Worm (Caenorhabditis elegans) whole organism, L1 larva: ENCODE results near the gene dgtr-1.

Experiments used
- C04F5.9 ChIP-seq: sonication (generic microtip); optimal IDR thresholded peaks from 2 replicates; lab custom pipeline; 2016; ENCODE audit warnings: missing genetic modification characterization, missing compliant biosample characterization
- F16B12.6 ChIP-seq: fragments of 150-350 bp; optimal IDR thresholded peaks from 2 replicates; lab custom pipeline; 2014; ENCODE audit warnings: missing biosample characterization, missing genetic modification characterization
- Y116A8C.19 ChIP-seq: sonication (generic microtip); optimal IDR thresholded peaks from 2 replicates; lab custom pipeline; 2016; ENCODE audit warnings: missing compliant biosample characterization, missing genetic modification characterization, borderline replicate concordance
- aha-1 ChIP-seq: fragments of 150-350 bp; optimal IDR thresholded peaks from 2 replicates; lab custom pipeline; 2014; ENCODE audit warnings: missing biosample characterization, missing genetic modification characterization
- aly-2 ChIP-seq: fragments of 150-350 bp; optimal IDR thresholded peaks from 2 replicates; lab custom pipeline; 2014; ENCODE audit warnings: missing biosample characterization, missing genetic modification characterization
- ama-1 ChIP-seq: fragments of 150-350 bp; optimal IDR thresholded peaks from 2 replicates; lab custom pipeline; 2014
- ceh-8 ChIP-seq: fragments of 200-800 bp; sonication (Bioruptor generic); optimal IDR thresholded peaks from 2 replicates; lab custom pipeline; 2018; ENCODE audit warnings: mild to moderate bottlenecking, missing genetic modification characterization, moderate library complexity, missing compliant biosample characterization
- ceh-82 ChIP-seq, 3 experiments: fragments of 150-350 bp in 1 of 3; sonication (generic microtip) in 2 of 3; optimal IDR thresholded peaks; 2 replicates each; lab custom pipeline; 2014 to 2017; ENCODE audit warnings: missing biosample characterization in 3 of 3, missing genetic modification characterization in 3 of 3
- ces-1 ChIP-seq: fragments of 150-350 bp; optimal IDR thresholded peaks from 2 replicates; lab custom pipeline; 2014; ENCODE audit warnings: missing biosample characterization, missing genetic modification reagents, missing genetic modification characterization
- dpl-1 ChIP-seq, 3 experiments: fragments of 150-350 bp in 2 of 3; sonication (generic microtip) in 1 of 3; optimal IDR thresholded peaks; 2 replicates each; lab custom pipeline; 2014 to 2017; ENCODE audit warnings: missing biosample characterization in 3 of 3, missing genetic modification characterization in 3 of 3, missing genetic modification reagents in 3 of 3
- dsc-1 ChIP-seq: sonication (generic microtip); optimal IDR thresholded peaks from 2 replicates; lab custom pipeline; 2016; ENCODE audit warnings: mild to moderate bottlenecking, missing genetic modification characterization, missing compliant biosample characterization
- efl-1 ChIP-seq, 4 experiments: fragments of 150-350 bp; optimal IDR thresholded peaks in 3 of 4; peaks in 1 of 4; 1 replicate in 1 of 4; 2 replicates in 3 of 4; lab custom pipeline; 2014; ENCODE audit warnings: missing biosample characterization in 2 of 4, missing genetic modification characterization in 2 of 4, missing genetic modification reagents in 2 of 4
- efl-3 ChIP-seq: fragments of 200-800 bp; sonication (Bioruptor generic); optimal IDR thresholded peaks from 2 replicates; lab custom pipeline; 2018; ENCODE audit warnings: mild to moderate bottlenecking, missing genetic modification characterization, missing compliant biosample characterization
- egl-27 ChIP-seq, 2 experiments: fragments of 150-350 bp in 1 of 2; sonication (generic microtip); optimal IDR thresholded peaks; 3 replicates each; lab custom pipeline; 2017 to 2018; ENCODE audit warnings: missing biosample characterization in 2 of 2, missing genetic modification characterization in 2 of 2, missing genetic modification reagents in 2 of 2
- elt-2 ChIP-seq: sonication (generic microtip); optimal IDR thresholded peaks from 2 replicates; lab custom pipeline; 2016; ENCODE audit warnings: missing genetic modification characterization, mild to moderate bottlenecking, inconsistent platforms, missing compliant biosample characterization, missing genetic modification reagents
- elt-3 ChIP-seq, 6 experiments: fragments of 150-350 bp in 1 of 6; sonication (generic microtip); optimal IDR thresholded peaks; 2 replicates each; lab custom pipeline; 2017 to 2018; ENCODE audit warnings: missing biosample characterization in 6 of 6, missing genetic modification characterization in 6 of 6, inconsistent platforms in 1 of 6
- ets-5 ChIP-seq: fragments of 200-800 bp; sonication (Bioruptor generic); IDR thresholded peaks from 2 replicates; pipeline ENCODE4 v1.3.6; 2022; ENCODE audit warnings: missing genetic modification characterization, missing compliant biosample characterization
- fkh-10 ChIP-seq: sonication (generic microtip); optimal IDR thresholded peaks from 2 replicates; lab custom pipeline; 2017; ENCODE audit warnings: missing biosample characterization, missing genetic modification reagents, missing genetic modification characterization
- fkh-4 ChIP-seq: sonication (generic microtip); optimal IDR thresholded peaks from 2 replicates; lab custom pipeline; 2016; ENCODE audit warnings: missing compliant biosample characterization, missing genetic modification characterization, borderline replicate concordance
- fkh-8 ChIP-seq: sonication (generic microtip); optimal IDR thresholded peaks from 2 replicates; lab custom pipeline; 2016; ENCODE audit warnings: mild to moderate bottlenecking, missing genetic modification characterization, missing compliant biosample characterization
- fos-1 ChIP-seq: fragments of 150-350 bp; optimal IDR thresholded peaks from 2 replicates; lab custom pipeline; 2014; ENCODE audit warnings: missing biosample characterization, missing genetic modification characterization
- hlh-17 ChIP-seq: fragments of 200-800 bp; sonication (Bioruptor generic); optimal IDR thresholded peaks from 2 replicates; lab custom pipeline; 2018; ENCODE audit warnings: missing genetic modification characterization, mild to moderate bottlenecking, missing compliant biosample characterization, moderate library complexity, borderline replicate concordance
- isw-1 ChIP-seq: fragments of 200-800 bp; sonication (Bioruptor generic); IDR thresholded peaks from 2 replicates; pipeline ENCODE4 v1.3.6; 2022; ENCODE audit warnings: missing genetic modification characterization, missing compliant biosample characterization
- lin-13 ChIP-seq: fragments of 150-350 bp; optimal IDR thresholded peaks from 2 replicates; lab custom pipeline; 2014; ENCODE audit warnings: missing biosample characterization, missing genetic modification reagents, missing genetic modification characterization
- lin-15B ChIP-seq: fragments of 150-350 bp; sonication (generic microtip); optimal IDR thresholded peaks from 3 replicates; lab custom pipeline; 2014; ENCODE audit warnings: missing biosample characterization, missing genetic modification characterization
- lsy-2 ChIP-seq, 2 experiments: fragments of 150-350 bp; optimal IDR thresholded peaks; 2 replicates each; lab custom pipeline; 2014; ENCODE audit warnings: missing biosample characterization in 2 of 2, missing genetic modification characterization in 2 of 2
- mef-2 ChIP-seq: fragments of 150-350 bp; optimal IDR thresholded peaks from 2 replicates; lab custom pipeline; 2014; ENCODE audit warnings: missing biosample characterization, missing genetic modification characterization
- mep-1 ChIP-seq: fragments of 150-350 bp; optimal IDR thresholded peaks from 2 replicates; lab custom pipeline; 2014; ENCODE audit warnings: missing biosample characterization, missing genetic modification characterization
- nhr-11 ChIP-seq: fragments of 150-350 bp; optimal IDR thresholded peaks from 2 replicates; lab custom pipeline; 2014; ENCODE audit warnings: missing biosample characterization, missing genetic modification characterization
- nhr-12 ChIP-seq: sonication (generic microtip); optimal IDR thresholded peaks from 2 replicates; lab custom pipeline; 2017; ENCODE audit warnings: missing biosample characterization, missing genetic modification characterization
- nhr-28 ChIP-seq: fragments of 150-350 bp; optimal IDR thresholded peaks from 2 replicates; lab custom pipeline; 2014; ENCODE audit warnings: missing biosample characterization, missing genetic modification characterization
- nhr-71 ChIP-seq: sonication (generic microtip); optimal IDR thresholded peaks from 2 replicates; lab custom pipeline; 2016; ENCODE audit warnings: mild to moderate bottlenecking, missing genetic modification characterization, moderate library complexity, missing compliant biosample characterization
- nhr-85 ChIP-seq: sonication (generic microtip); peaks from one replicate; lab custom pipeline; 2016; ENCODE audit warnings: missing genetic modification characterization, inconsistent platforms, missing compliant biosample characterization
- pag-3 ChIP-seq: sonication (generic microtip); optimal IDR thresholded peaks from 2 replicates; lab custom pipeline; 2017; ENCODE audit warnings: missing genetic modification characterization, mild to moderate bottlenecking, missing compliant biosample characterization, antibody characterized with exemption, borderline replicate concordance; ENCODE audit not compliant: insufficient read depth
- pax-3 ChIP-seq: fragments of 200-800 bp; sonication (Bioruptor generic); optimal IDR thresholded peaks from 2 replicates; lab custom pipeline; 2018; ENCODE audit warnings: mild to moderate bottlenecking, missing genetic modification characterization, moderate library complexity, missing compliant biosample characterization
- snpc-4 ChIP-seq: fragments of 150-350 bp; optimal IDR thresholded peaks from 2 replicates; lab custom pipeline; 2014; ENCODE audit warnings: missing biosample characterization, missing genetic modification characterization
- snu-23 ChIP-seq: sonication (generic microtip); optimal IDR thresholded peaks from 2 replicates; lab custom pipeline; 2016; ENCODE audit warnings: missing genetic modification characterization, missing compliant biosample characterization
- sox-4 ChIP-seq: sonication (generic microtip); optimal IDR thresholded peaks from 2 replicates; lab custom pipeline; 2016; ENCODE audit warnings: missing genetic modification characterization, missing compliant biosample characterization
- sptf-1 ChIP-seq: fragments of 150-350 bp; optimal IDR thresholded peaks from 2 replicates; lab custom pipeline; 2014; ENCODE audit warnings: missing biosample characterization, missing genetic modification characterization
- swsn-7 ChIP-seq: sonication (generic microtip); optimal IDR thresholded peaks from 2 replicates; lab custom pipeline; 2016; ENCODE audit warnings: missing genetic modification characterization, missing compliant biosample characterization
- tlp-1 ChIP-seq: fragments of 150-350 bp; optimal IDR thresholded peaks from 2 replicates; lab custom pipeline; 2014; ENCODE audit warnings: missing biosample characterization, missing genetic modification characterization
- unc-130 ChIP-seq: fragments of 150-350 bp; optimal IDR thresholded peaks from 2 replicates; lab custom pipeline; 2017; ENCODE audit warnings: missing biosample characterization, missing genetic modification characterization, inconsistent platforms
- unc-86 ChIP-seq: sonication (generic microtip); optimal IDR thresholded peaks from 2 replicates; lab custom pipeline; 2016; ENCODE audit warnings: missing genetic modification characterization, missing compliant biosample characterization
- vab-15 ChIP-seq: sonication (generic microtip); optimal IDR thresholded peaks from 2 replicates; lab custom pipeline; 2017; ENCODE audit warnings: missing genotype, mild to moderate bottlenecking, missing genetic modification characterization, missing compliant biosample characterization
- xbp-1 ChIP-seq: sonication (generic microtip); optimal IDR thresholded peaks from 2 replicates; lab custom pipeline; 2016; ENCODE audit warnings: missing genetic modification characterization, missing compliant biosample characterization
- ztf-11 ChIP-seq, 2 experiments: sonication (generic microtip); optimal IDR thresholded peaks; 2 replicates each; lab custom pipeline; 2016 to 2017; ENCODE audit warnings: missing genetic modification characterization in 2 of 2, missing biosample characterization in 1 of 2, missing compliant biosample characterization in 1 of 2

Gene dgtr-1

DNA sequence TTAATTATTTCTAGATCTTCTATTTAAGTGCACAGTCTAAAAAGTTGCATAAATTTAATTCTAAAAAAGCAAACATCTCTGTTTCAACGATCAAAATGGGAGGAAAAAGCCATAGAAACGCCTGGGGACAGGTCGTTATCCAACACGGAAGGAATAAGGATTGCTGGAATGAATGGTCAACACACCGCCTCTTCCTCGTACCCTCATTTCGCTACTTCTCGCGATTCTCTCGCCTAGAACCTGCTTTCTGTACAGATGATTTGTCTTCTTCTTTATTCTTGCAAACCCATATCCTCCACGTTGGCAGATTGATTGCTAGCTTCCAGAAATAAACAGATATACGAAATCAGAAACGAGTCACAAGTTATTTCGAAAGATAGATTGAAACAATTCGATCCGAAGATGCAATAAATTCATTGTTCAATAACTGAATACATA lies 18.0 kb downstream of the dgtr-1 start, which contains the start of gene dpy-11 (continued):
- TF ChIP-seq nhr-28 (tag; lab: Kevin White, UChicago) (no peak), tlp-1 (no peak), C04F5.9 (tag; lab: Kevin White, UChicago) (no peak), pax-3 (no peak), F16B12.6 (no peak), lsy-2 (tag; optimal IDR thresholded peaks at IDR 0.05; lab: Kevin White, UChicago) (no peak), ztf-11 (tag; optimal IDR thresholded peaks at IDR 0.05; lab: Kevin White, UChicago) (no peak), nhr-85 (peak; percentile 70), lin-15B (no peak), ets-5 (GFP tag; lab: Robert Waterston, UW) (no peak)

DNA sequence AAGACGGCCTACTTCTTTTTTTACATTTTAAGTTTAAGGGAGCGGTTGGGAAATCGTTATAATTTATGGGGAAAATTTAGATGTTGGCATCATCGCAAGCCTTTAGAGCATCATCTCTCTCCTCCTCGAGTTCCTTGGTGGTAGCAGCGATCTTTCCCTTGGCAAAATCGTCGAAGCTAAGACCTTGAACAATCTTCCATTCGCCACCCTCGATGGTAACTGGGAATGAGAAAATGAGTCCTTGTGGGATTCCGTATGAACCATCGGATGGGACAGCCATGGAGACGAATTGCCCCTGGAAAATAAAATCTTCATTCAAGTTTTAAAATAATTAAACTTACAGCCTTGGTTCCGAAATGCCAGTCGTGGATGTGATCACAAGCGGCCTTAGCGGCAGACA lies 18.4 kb downstream of the dgtr-1 start:
- TF ChIP-seq fkh-8 (tag; lab: Kevin White, UChicago): no peak
- TF ChIP-seq F16B12.6: no peak
- no peak for TF ChIP-seq lsy-2 (tag; optimal IDR thresholded peaks at IDR 0.05; lab: Kevin White, UChicago)
- no peak for TF ChIP-seq snu-23 (GFP tag; lab: Kevin White, UChicago)
- no peak for TF ChIP-seq swsn-7 (tag; lab: Kevin White, UChicago)

DNA sequence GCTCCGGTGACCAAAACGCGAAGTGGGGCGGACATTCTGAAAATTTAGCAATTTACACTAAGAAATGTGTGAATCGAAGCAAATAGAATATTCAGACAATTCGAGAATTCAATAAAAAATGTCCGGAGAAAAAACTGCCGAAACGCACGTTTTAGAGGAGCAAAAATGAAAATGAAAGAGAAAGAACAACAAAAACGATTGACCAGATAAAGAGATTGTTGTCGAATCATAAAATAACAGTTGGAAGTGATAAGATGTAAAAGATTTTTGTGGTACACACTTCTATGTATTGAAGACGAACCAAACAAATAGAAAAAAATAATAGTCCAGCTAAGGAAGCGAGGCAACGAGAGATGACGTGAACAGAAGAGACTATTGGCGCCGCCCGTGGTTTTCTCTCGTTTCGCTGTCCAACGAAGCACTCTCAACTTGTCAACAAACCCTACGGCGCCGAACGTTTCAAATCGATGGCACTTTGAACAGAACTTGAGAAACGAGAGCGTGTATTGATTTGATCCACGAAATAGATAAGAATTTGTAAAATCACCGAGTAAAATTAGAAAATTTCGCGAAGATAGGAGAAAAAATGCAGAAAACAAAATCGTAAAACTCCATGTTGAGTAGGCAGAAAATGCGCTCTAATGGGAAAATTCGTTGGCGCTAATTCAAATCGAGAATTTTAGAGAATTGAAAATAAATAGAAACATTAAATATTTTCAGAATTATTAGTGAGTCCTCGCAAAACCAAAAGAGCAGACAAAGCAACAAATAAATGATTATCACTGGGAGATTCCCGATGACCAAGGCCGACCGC lies 19.8 kb downstream of the dgtr-1 start, which contains the start of gene mdh-1:
Gene mdh-1, minus strand, starts transcription at position 36 of the 814 bp plus-strand sequence.
- TF ChIP-seq mef-2 (tag; lab: Kevin White, UChicago) (no peak), egl-27 (tag; optimal IDR thresholded peaks at IDR 0.05; lab: Kevin White, UChicago) (peak in 1 of 2 experiments; percentile 25), unc-86 (no peak), aha-1 (tag; lab: Kevin White, UChicago) (no peak), nhr-71 (tag; lab: Kevin White, UChicago) (no peak), efl-3 (no peak), hlh-17 (no peak), dsc-1 (no peak), nhr-85 (peak; percentile 30), elt-3 (tag; optimal IDR thresholded peaks at IDR 0.05; lab: Kevin White, UChicago) (peak in 1 of 6 experiments; percentile 40), elt-2 (peak; percentile 29), fos-1 (tag; lab: Kevin White, UChicago) (no peak), xbp-1 (no peak), F16B12.6 (no peak), pag-3 (tag; lab: Kevin White, UChicago) (no peak), ceh-8 (GFP tag; lab: Kevin White, UChicago) (no peak), vab-15 (tag; lab: Kevin White, UChicago) (no peak), ceh-82 (tag; optimal IDR thresholded peaks at IDR 0.05; lab: Kevin White, UChicago) (no peak), lin-13 (GFP tag; lab: Kevin White, UChicago) (no peak), Y116A8C.19 (tag; lab: Kevin White, UChicago) (no peak), nhr-11 (tag; lab: Kevin White, UChicago) (no peak), ets-5 (GFP tag; lab: Robert Waterston, UW) (no peak), mep-1 (tag; lab: Kevin White, UChicago) (peak; percentile 7), unc-130 (tag; lab: Kevin White, UChicago) (no peak), snu-23 (GFP tag; lab: Kevin White, UChicago) (no peak), lsy-2 (tag; optimal IDR thresholded peaks at IDR 0.05; lab: Kevin White, UChicago) (no peak), nhr-12 (tag; lab: Kevin White, UChicago) (no peak), dpl-1 (GFP tag; optimal IDR thresholded peaks at IDR 0.05; lab: Kevin White, UChicago) (peak; percentile 44 to 79 (median 53)), sptf-1 (tag; lab: Kevin White, UChicago) (no peak), aly-2 (tag; lab: Kevin White, UChicago) (no peak), fkh-10 (GFP tag; lab: Kevin White, UChicago) (no peak), snpc-4 (no peak), fkh-4 (tag; lab: Kevin White, UChicago) (no peak), ces-1 (no peak), sox-4 (tag; lab: Kevin White, UChicago) (no peak), C04F5.9 (tag; lab: Kevin White, UChicago) (no peak), efl-1 (optimal IDR thresholded peaks at IDR 0.05; lab: Kevin White, UChicago) (peak in 1 of 2 experiments; percentile 75), efl-1 (GFP tag; optimal IDR thresholded peaks at IDR 0.05 in 1 of 2; lab: Kevin White, UChicago) (peak; percentile 72 to 96), ama-1 (no peak), isw-1 (no peak)
